Fruit fly (Drosophila melanogaster) whole organism, embryonic: Measurements from ENCODE around the gene Rbp1-like.
A peak's percentile ranks its signal among the peaks of the same experiment; 100 is the strongest.

Experiments
- CG10147 ChIP-seq: fragments of 200-800 bp; sonication (Bioruptor generic); optimal IDR thresholded peaks from 2 replicates; lab custom pipeline; 2019; ENCODE audit warnings: missing biosample characterization, mild to moderate bottlenecking, missing genetic modification characterization, moderate library complexity
- CG10366 ChIP-seq: fragments of 200-800 bp; sonication (Bioruptor generic); IDR thresholded peaks from 2 replicates; pipeline ENCODE4 v1.3.6; 2022; ENCODE audit warnings: missing biosample characterization, missing genetic modification characterization
- CG12071 ChIP-seq: fragments of 200-800 bp; sonication (Bioruptor generic); optimal IDR thresholded peaks from 3 replicates; lab custom pipeline; 2018; ENCODE audit warnings: missing biosample characterization, mild to moderate bottlenecking, missing genetic modification characterization
- CG12155 ChIP-seq: fragments of 200-800 bp; sonication (Bioruptor generic); optimal IDR thresholded peaks from 3 replicates; lab custom pipeline; 2016; ENCODE audit warnings: missing biosample characterization, missing genetic modification characterization
- CG12299 ChIP-seq: fragments of 200-800 bp; sonication (Bioruptor generic); optimal IDR thresholded peaks from 2 replicates; lab custom pipeline; 2018; ENCODE audit warnings: missing biosample characterization, mild to moderate bottlenecking, missing genetic modification characterization
- CG13296 ChIP-seq: fragments of 200-800 bp; sonication (Bioruptor generic); optimal IDR thresholded peaks from 3 replicates; lab custom pipeline; 2018; ENCODE audit warnings: missing biosample characterization, mild to moderate bottlenecking, missing genetic modification characterization
- CG14710 ChIP-seq: fragments of 200-800 bp; sonication (Bioruptor generic); optimal IDR thresholded peaks from 3 replicates; lab custom pipeline; 2019; ENCODE audit warnings: missing biosample characterization, mild to moderate bottlenecking, missing genetic modification characterization, moderate library complexity
- CG14965 ChIP-seq: fragments of 200-800 bp; sonication (Bioruptor generic); optimal IDR thresholded peaks from 2 replicates; lab custom pipeline; 2016; ENCODE audit warnings: missing biosample characterization, missing genetic modification characterization, borderline replicate concordance
- CG1529 ChIP-seq: fragments of 200-800 bp; sonication (Bioruptor generic); optimal IDR thresholded peaks from 3 replicates; lab custom pipeline; 2018; ENCODE audit warnings: missing biosample characterization, missing genetic modification characterization
- CG1603 ChIP-seq: fragments of 200-800 bp; sonication (Bioruptor generic); optimal IDR thresholded peaks from 2 replicates; lab custom pipeline; 2019; ENCODE audit warnings: missing biosample characterization, mild to moderate bottlenecking, missing genetic modification characterization, moderate library complexity
- CG17359 ChIP-seq: fragments of 200-800 bp; sonication (Bioruptor generic); optimal IDR thresholded peaks from 3 replicates; lab custom pipeline; 2018; ENCODE audit warnings: missing biosample characterization, mild to moderate bottlenecking, missing genetic modification characterization, moderate library complexity
- CG17612 ChIP-seq: fragments of 200-800 bp; sonication (Bioruptor generic); IDR thresholded peaks from 2 replicates; pipeline ENCODE4 v1.3.6; 2022; ENCODE audit warnings: missing biosample characterization, missing genetic modification characterization
- CG17829 ChIP-seq: fragments of 200-800 bp; optimal IDR thresholded peaks from 2 replicates; lab custom pipeline; 2019; ENCODE audit warnings: missing biosample characterization, mild to moderate bottlenecking, missing genetic modification characterization, moderate library complexity
- CG1792 ChIP-seq: fragments of 200-800 bp; sonication (Bioruptor generic); optimal IDR thresholded peaks from 2 replicates; lab custom pipeline; 2016; ENCODE audit warnings: missing biosample characterization, missing genetic modification characterization
- CG18476 ChIP-seq: fragments of 200-800 bp; sonication (Bioruptor generic); optimal IDR thresholded peaks from 2 replicates; lab custom pipeline; 2016; ENCODE audit warnings: missing biosample characterization, mild to moderate bottlenecking, missing genetic modification characterization
- CG2116 ChIP-seq: fragments of 200-800 bp; sonication (Bioruptor generic); optimal IDR thresholded peaks from 3 replicates; lab custom pipeline; 2018; ENCODE audit warnings: missing biosample characterization, mild to moderate bottlenecking, missing genetic modification characterization
- CG4360 ChIP-seq: fragments of 200-800 bp; sonication (Bioruptor generic); IDR thresholded peaks from 2 replicates; pipeline ENCODE4 v1.3.6; 2022; ENCODE audit warnings: missing biosample characterization, missing genetic modification characterization
- CG7928 ChIP-seq: fragments of 200-800 bp; sonication (Bioruptor generic); optimal IDR thresholded peaks from 2 replicates; lab custom pipeline; 2017; ENCODE audit warnings: missing biosample characterization, mild to moderate bottlenecking, missing genetic modification characterization
- CG7963 ChIP-seq: fragments of 200-800 bp; sonication (Bioruptor generic); IDR thresholded peaks from 3 replicates; pipeline ENCODE4 v1.3.6; 2022; ENCODE audit warnings: missing biosample characterization, missing genetic modification characterization; ENCODE audit not compliant: partially characterized antibody
- CG8290 ChIP-seq, 3 experiments: fragments of 200-800 bp; sonication (Bioruptor generic); optimal IDR thresholded peaks; 2 replicates each; lab custom pipeline; 2016 to 2019; ENCODE audit warnings: missing biosample characterization in 3 of 3, missing genetic modification characterization in 3 of 3, mild to moderate bottlenecking in 2 of 3, moderate library complexity in 1 of 3
- CG8924 ChIP-seq: fragments of 200-800 bp; optimal IDR thresholded peaks from 3 replicates; lab custom pipeline; 2019; ENCODE audit warnings: missing biosample characterization, mild to moderate bottlenecking, missing genetic modification characterization, moderate library complexity
- Chrac-16 ChIP-seq: fragments of 200-800 bp; sonication (Bioruptor generic); optimal IDR thresholded peaks from 3 replicates; lab custom pipeline; 2016; ENCODE audit warnings: missing biosample characterization, missing genetic modification characterization
- Deaf1 ChIP-seq: fragments of 200-800 bp; optimal IDR thresholded peaks from 3 replicates; lab custom pipeline; 2019; ENCODE audit warnings: missing biosample characterization, mild to moderate bottlenecking, missing genetic modification characterization, moderate library complexity
- Dek ChIP-seq: fragments of 200-800 bp; sonication (Bioruptor generic); optimal IDR thresholded peaks from 3 replicates; lab custom pipeline; 2019; ENCODE audit warnings: missing biosample characterization, mild to moderate bottlenecking, missing genetic modification characterization, moderate library complexity
- Dref ChIP-seq: fragments of 200-800 bp; sonication (Bioruptor generic); IDR thresholded peaks from 2 replicates; pipeline ENCODE4 v1.3.6; 2022; ENCODE audit warnings: missing biosample characterization, missing genetic modification characterization
- HLH3B ChIP-seq: fragments of 200-800 bp; sonication (Bioruptor generic); IDR thresholded peaks from 2 replicates; pipeline ENCODE4 v1.3.6; 2022; ENCODE audit warnings: missing biosample characterization, missing genetic modification characterization
- HmgZ ChIP-seq: fragments of 200-800 bp; sonication (Bioruptor generic); optimal IDR thresholded peaks from 2 replicates; lab custom pipeline; 2018; ENCODE audit warnings: missing biosample characterization, mild to moderate bottlenecking, missing genetic modification characterization
- Hr39 ChIP-seq: fragments of >200 bp; optimal IDR thresholded peaks from 2 replicates; lab custom pipeline; 2017
- Hr51 ChIP-seq, 2 experiments: fragments of 200-800 bp; sonication (Bioruptor generic); optimal IDR thresholded peaks; 2 replicates in 1 of 2; 3 replicates in 1 of 2; lab custom pipeline; 2016 to 2018; ENCODE audit warnings: missing biosample characterization in 2 of 2, missing genetic modification characterization in 2 of 2, mild to moderate bottlenecking in 1 of 2, moderate library complexity in 1 of 2
- Hsf ChIP-seq: fragments of 200-800 bp; sonication (Bioruptor generic); optimal IDR thresholded peaks from 3 replicates; lab custom pipeline; 2016; ENCODE audit warnings: missing biosample characterization, missing genetic modification characterization
- Sox102F ChIP-seq: fragments of 200-800 bp; sonication (Bioruptor generic); optimal IDR thresholded peaks from 2 replicates; lab custom pipeline; 2018; ENCODE audit warnings: missing biosample characterization, mild to moderate bottlenecking, missing genetic modification characterization, moderate library complexity
- Stat92E ChIP-seq, 3 experiments: fragments of >200 bp in 2 of 3; fragments of 200-800 bp in 1 of 3; sonication (Bioruptor generic) in 1 of 3; optimal IDR thresholded peaks; 2 replicates each; lab custom pipeline; 2017 to 2019; ENCODE audit warnings: missing biosample characterization in 3 of 3, missing genetic modification characterization in 3 of 3, mild to moderate bottlenecking in 1 of 3, moderate library complexity in 1 of 3
- caup ChIP-seq: fragments of 200-800 bp; sonication (Bioruptor generic); optimal IDR thresholded peaks from 3 replicates; lab custom pipeline; 2017; ENCODE audit warnings: missing biosample characterization, mild to moderate bottlenecking, missing genetic modification characterization, moderate library complexity; ENCODE audit not compliant: severe bottlenecking
- chif ChIP-seq, 2 experiments: fragments of 200-800 bp; sonication (Bioruptor generic); optimal IDR thresholded peaks; 3 replicates each; lab custom pipeline; 2016; ENCODE audit warnings: missing biosample characterization in 2 of 2, missing genetic modification characterization in 2 of 2
- disco-r ChIP-seq: fragments of 200-800 bp; sonication (Bioruptor generic); optimal IDR thresholded peaks from 2 replicates; lab custom pipeline; 2016; ENCODE audit warnings: missing biosample characterization, missing genetic modification characterization
- exex ChIP-seq: fragments of 200-800 bp; sonication (Bioruptor generic); optimal IDR thresholded peaks from 4 replicates; lab custom pipeline; 2018; ENCODE audit warnings: missing biosample characterization, mild to moderate bottlenecking, missing genetic modification characterization, moderate library complexity
- gcm2 ChIP-seq: fragments of 200-800 bp; sonication (Bioruptor generic); optimal IDR thresholded peaks from 2 replicates; lab custom pipeline; 2016; ENCODE audit warnings: missing biosample characterization, missing genetic modification characterization
- ham ChIP-seq: fragments of 200-800 bp; sonication (Bioruptor generic); IDR thresholded peaks from 2 replicates; pipeline ENCODE4 v1.3.6; 2022; ENCODE audit warnings: missing biosample characterization, missing genetic modification characterization
- lov ChIP-seq, 2 experiments: fragments of 200-800 bp in 1 of 2; fragments of >200 bp in 1 of 2; sonication (Bioruptor generic) in 1 of 2; IDR thresholded peaks in 1 of 2; optimal IDR thresholded peaks in 1 of 2; 2 replicates in 1 of 2; 3 replicates in 1 of 2; pipeline versions ENCODE4 v1.3.6 to Lab custom; 2017 to 2022; ENCODE audit warnings: missing biosample characterization in 1 of 2, missing genetic modification characterization in 1 of 2
- mirr ChIP-seq: fragments of 200-800 bp; sonication (Bioruptor generic); optimal IDR thresholded peaks from 3 replicates; lab custom pipeline; 2018; ENCODE audit warnings: missing biosample characterization, mild to moderate bottlenecking, missing genetic modification characterization
- mld ChIP-seq: fragments of 200-800 bp; sonication (Bioruptor generic); IDR thresholded peaks from 3 replicates; pipeline ENCODE4 v1.3.6; 2022; ENCODE audit warnings: missing biosample characterization, missing genetic modification characterization; ENCODE audit not compliant: partially characterized antibody
- p53 ChIP-seq: fragments of 200-800 bp; sonication (Bioruptor generic); optimal IDR thresholded peaks from 2 replicates; lab custom pipeline; 2016; ENCODE audit warnings: missing biosample characterization, missing genetic modification characterization
- ranshi ChIP-seq: fragments of 200-800 bp; sonication (Bioruptor generic); IDR thresholded peaks from 2 replicates; pipeline ENCODE4 v1.3.6; 2022; ENCODE audit warnings: missing biosample characterization, missing genetic modification characterization
- sob ChIP-seq: fragments of 200-800 bp; sonication (Bioruptor generic); IDR thresholded peaks from 2 replicates; pipeline ENCODE4 v1.3.6; 2022; ENCODE audit warnings: missing biosample characterization, missing genetic modification characterization
- sqz ChIP-seq: fragments of 200-800 bp; sonication (Bioruptor generic); optimal IDR thresholded peaks from 3 replicates; lab custom pipeline; 2018; ENCODE audit warnings: missing biosample characterization, mild to moderate bottlenecking, missing genetic modification characterization
- sr ChIP-seq: fragments of 200-800 bp; sonication (Bioruptor generic); IDR thresholded peaks from 3 replicates; pipeline ENCODE4 v1.3.6; 2022; ENCODE audit warnings: missing biosample characterization, missing genetic modification characterization
- wor ChIP-seq: fragments of 200-800 bp; sonication (Bioruptor generic); IDR thresholded peaks from 2 replicates; pipeline ENCODE4 v1.3.6; 2022; ENCODE audit warnings: missing biosample characterization, missing genetic modification characterization
- zf30C ChIP-seq: fragments of 200-800 bp; sonication (Bioruptor generic); optimal IDR thresholded peaks from 3 replicates; lab custom pipeline; 2018; ENCODE audit warnings: missing biosample characterization, mild to moderate bottlenecking, missing genetic modification characterization

The Rbp1-like gene

DNA sequence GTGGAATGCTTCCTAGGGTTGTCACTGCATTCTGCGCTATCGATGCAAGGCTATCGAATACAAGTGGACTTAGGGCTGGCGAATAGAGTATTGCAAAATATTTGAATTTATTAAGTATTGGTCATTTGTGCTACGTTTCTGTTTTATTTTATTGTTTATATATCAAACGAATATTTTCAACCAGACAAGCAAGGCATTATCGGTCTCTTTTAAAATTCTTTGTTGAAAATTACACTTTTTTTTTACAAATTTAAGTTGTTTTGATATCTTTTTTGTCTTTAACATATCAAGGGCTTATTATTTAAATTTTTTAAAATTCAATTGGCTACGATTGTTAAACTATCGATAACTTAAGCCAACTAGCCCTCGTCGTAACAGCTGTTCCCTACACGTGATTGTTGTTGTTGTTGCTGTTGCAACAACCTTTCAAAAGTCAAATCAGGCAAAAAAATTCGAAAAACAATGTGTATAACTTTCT is 2.7 kb upstream of the Rbp1-like start, which contains the start of the genes Ype and CG1662 (continued):
- TF ChIP-seq CG8924 (peak; percentile 80), CG1792 (peak; percentile 36), mld (no peak), ham (GFP tag; lab: Robert Waterston, UW) (no peak), Dref (peak; percentile 63), lov (optimal IDR thresholded peaks at IDR 0.05; lab: Kevin White, UChicago) (no peak), lov (GFP tag; IDR thresholded peaks at IDR 0.05; lab: Robert Waterston, UW) (0 out of 3 replicates have a peak, but pooled peaks have one; percentile 31), caup (peak; percentile 55), CG13296 (GFP tag; lab: Kevin White, UChicago) (peak; percentile 67), CG14965 (GFP tag; lab: Kevin White, UChicago) (no peak), chif (GFP tag; optimal IDR thresholded peaks at IDR 0.05; lab: Kevin White, UChicago) (peak; percentile 55 to 62), zf30C (no peak), CG10366 (peak; percentile 52), CG12155 (GFP tag; lab: Kevin White, UChicago) (peak; percentile 62), Hsf (GFP tag; lab: Kevin White, UChicago) (peak; percentile 81), CG7963 (GFP tag; lab: Robert Waterston, UW) (0 out of 3 replicates have a peak, but pooled peaks have one; percentile 28), mirr (GFP tag; lab: Kevin White, UChicago) (peak; percentile 41), CG8290 (GFP tag; optimal IDR thresholded peaks at IDR 0.05; lab: Kevin White, UChicago) (peak; percentile 40), CG8290 (tag; optimal IDR thresholded peaks at IDR 0.05; lab: Kevin White, UChicago) (peak; percentile 27 to 52), Stat92E (GFP tag; optimal IDR thresholded peaks at IDR 0.05; lab: Kevin White, UChicago) (no peak), CG1529 (GFP tag; lab: Kevin White, UChicago) (peak; percentile 53), p53 (GFP tag; lab: Kevin White, UChicago) (no peak), CG14710 (peak; percentile 86), CG7928 (GFP tag; lab: Kevin White, UChicago) (peak; percentile 92), Sox102F (GFP tag; lab: Kevin White, UChicago) (peak; percentile 67), sqz (GFP tag; lab: Kevin White, UChicago) (peak; percentile 56), gcm2 (GFP tag; lab: Kevin White, UChicago) (no peak), Dek (tag; lab: Kevin White, UChicago) (peak; percentile 72), sr (GFP tag; lab: Robert Waterston, UW) (no peak), Chrac-16 (GFP tag; lab: Kevin White, UChicago) (peak; percentile 73), wor (GFP tag; lab: Robert Waterston, UW) (no peak), CG17829 (tag; lab: Kevin White, UChicago) (peak; percentile 77), CG10147 (GFP tag; lab: Kevin White, UChicago) (peak; percentile 71), HmgZ (tag; lab: Kevin White, UChicago) (peak; percentile 49), ranshi (GFP tag; lab: Robert Waterston, UW) (peak; percentile 45; the same call in 1 of the 2 replicates), CG2116 (peak; percentile 86), CG12071 (GFP tag; lab: Kevin White, UChicago) (no peak), CG1603 (tag; lab: Kevin White, UChicago) (peak; percentile 47), disco-r (no peak), Deaf1 (tag; lab: Kevin White, UChicago) (peak; percentile 38), Hr51 (GFP tag; optimal IDR thresholded peaks at IDR 0.05; lab: Kevin White, UChicago) (peak; percentile 59 to 73), Hr39 (lab: Kevin White, UChicago) (no peak), CG18476 (GFP tag; lab: Kevin White, UChicago) (peak; percentile 69), sob (GFP tag; lab: Robert Waterston, UW) (peak; percentile 76), CG12299 (tag; lab: Kevin White, UChicago) (peak; percentile 56), CG4360 (peak; percentile 88), exex (peak; percentile 27), HLH3B (GFP tag; lab: Robert Waterston, UW) (peak; percentile 45; the same call in 1 of the 2 replicates), CG17612 (GFP tag; lab: Robert Waterston, UW) (no peak), CG17359 (tag; lab: Kevin White, UChicago) (peak; percentile 64)
